Worm (Caenorhabditis elegans): Measurements from ENCODE around the gene dnj-5.

DNA sequence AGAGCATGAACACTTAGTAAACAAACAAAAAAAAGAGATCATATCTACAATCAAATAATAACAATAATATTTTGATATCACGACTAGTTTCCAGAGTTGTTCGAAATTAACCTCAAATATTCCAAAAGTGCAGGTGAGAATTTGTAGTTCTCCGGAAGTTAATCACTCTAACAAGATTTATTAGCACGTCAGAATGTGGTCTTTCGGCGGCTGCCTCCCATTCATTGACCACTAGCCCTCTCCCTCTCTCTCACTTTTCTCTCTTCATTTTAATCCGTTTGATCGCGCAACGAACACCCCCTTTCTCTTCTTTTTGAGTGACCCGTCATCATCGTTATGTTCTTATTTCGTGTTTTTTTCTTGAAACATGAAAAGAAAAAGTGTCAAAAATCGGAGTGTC is 32.4 kb downstream of the dnj-5 start:
- TF ChIP-seq him-1 (tag; optimal IDR thresholded peaks at IDR 0.05) (no peak), dao-5 (tag; optimal IDR thresholded peaks at IDR 0.05) (no peak), W03F9.2 (tag; optimal IDR thresholded peaks at IDR 0.05) (no peak)
